Worm (Caenorhabditis elegans) whole organism, L4/young adult: ENCODE results near the gene C04G2.10.

Experiments used
- W03F9.2 ChIP-seq: fragments of 150-350 bp; optimal IDR thresholded peaks from 2 replicates; lab custom pipeline; 2014; ENCODE audit warnings: missing biosample characterization, missing genetic modification characterization
- dao-5 ChIP-seq: sonication (generic microtip); optimal IDR thresholded peaks from 2 replicates; lab custom pipeline; 2016; ENCODE audit warnings: missing genotype, missing genetic modification characterization, moderate library complexity, missing compliant biosample characterization
- him-1 ChIP-seq: sonication (generic microtip); optimal IDR thresholded peaks from 2 replicates; lab custom pipeline; 2016; ENCODE audit warnings: missing genotype, missing genetic modification reagents, missing genetic modification characterization, missing compliant biosample characterization

DNA sequence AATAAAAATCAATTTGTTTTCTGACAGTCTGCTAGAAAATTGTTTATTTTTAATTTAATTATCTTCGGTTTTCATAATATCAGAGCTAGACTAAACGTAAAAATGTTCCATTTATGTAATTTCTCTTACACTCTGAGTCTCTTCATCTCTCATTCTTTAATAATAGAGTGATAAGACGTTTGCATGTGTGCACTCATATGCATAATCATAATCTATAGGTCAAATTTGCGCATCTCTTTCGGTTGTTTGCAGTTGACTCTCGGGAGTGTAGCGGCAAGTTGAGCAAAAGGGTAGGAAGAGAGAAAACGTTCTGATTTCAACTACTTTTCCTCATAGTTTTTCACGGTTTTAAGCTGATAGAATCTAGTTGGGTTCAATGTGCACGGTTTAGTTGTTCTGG is 48.8 kb upstream of the C04G2.10 start:
- TF ChIP-seq him-1: no peak
- no peak for TF ChIP-seq dao-5
- no peak for TF ChIP-seq W03F9.2
